Worm (Caenorhabditis elegans): Measurements from ENCODE around the gene nsun-5.
A peak's percentile ranks its signal among the peaks of the same experiment; 100 is the strongest.

- TF ChIP-seq nhr-21 (tag; optimal IDR thresholded peaks at IDR 0.05): no peak
- TF ChIP-seq mdl-1 (tag; optimal IDR thresholded peaks at IDR 0.05): no peak
- TF ChIP-seq ama-1 (optimal IDR thresholded peaks at IDR 0.05): no peak
- no peak for TF ChIP-seq lin-13 (GFP tag; optimal IDR thresholded peaks at IDR 0.05)
- TF ChIP-seq R02D3.7 (tag; optimal IDR thresholded peaks at IDR 0.05): no peak
- peak; percentile 26 for TF ChIP-seq fos-1 (tag; optimal IDR thresholded peaks at IDR 0.05)
- TF ChIP-seq nhr-6 (tag; optimal IDR thresholded peaks at IDR 0.05): no peak
- TF ChIP-seq lin-39 (tag; optimal IDR thresholded peaks at IDR 0.05): no peak
- no peak for TF ChIP-seq unc-62 (GFP tag; optimal IDR thresholded peaks at IDR 0.05)
- no peak for TF ChIP-seq snpc-4 (tag; optimal IDR thresholded peaks at IDR 0.05)
These were observed 11.3 kb upstream of the nsun-5 start, which contains the start of gene Y53F4B.1 for ce11 chrII:14958113-14958512.

All from whole organism, L2 larva.